Worm (Caenorhabditis elegans) whole organism, young adult: Measurements from ENCODE around the gene R07E5.4.

ENCODE experiments used
- K11D2.4 ChIP-seq: fragments of 200-800 bp; sonication (Bioruptor generic); IDR thresholded peaks from 2 replicates; pipeline ENCODE4 v1.3.6; 2022; ENCODE audit warnings: missing genetic modification reagents, missing genetic modification characterization, missing compliant biosample characterization
- Y95B8A.8 ChIP-seq: fragments of 200-800 bp; sonication (Bioruptor generic); IDR thresholded peaks from 2 replicates; pipeline ENCODE4 v1.3.6; 2022; ENCODE audit warnings: missing genetic modification reagents, missing genetic modification characterization, missing compliant biosample characterization
- ama-1 ChIP-seq, 3 experiments: fragments of 150-350 bp in 1 of 3; sonication (generic microtip) in 2 of 3; optimal IDR thresholded peaks; 2 replicates each; lab custom pipeline; 2014 to 2018; ENCODE audit warnings: missing biosample characterization in 2 of 3, missing genetic modification characterization in 2 of 3, missing genetic modification reagents in 2 of 3
- ceh-100 ChIP-seq: fragments of 200-800 bp; sonication (Bioruptor generic); IDR thresholded peaks from 2 replicates; pipeline ENCODE4 v1.3.6; 2022; ENCODE audit warnings: missing genetic modification reagents, missing genetic modification characterization, missing compliant biosample characterization
- dpl-1 ChIP-seq: fragments of 150-350 bp; optimal IDR thresholded peaks from 2 replicates; lab custom pipeline; 2014; ENCODE audit warnings: missing biosample characterization, missing genetic modification reagents, missing genetic modification characterization
- hrde-1 ChIP-seq: sonication (generic microtip); optimal IDR thresholded peaks from 2 replicates; lab custom pipeline; 2016; ENCODE audit warnings: missing genetic modification characterization, mild to moderate bottlenecking, missing compliant biosample characterization, moderate library complexity, missing genotype, missing genetic modification reagents, borderline replicate concordance
- mel-28 ChIP-seq: sonication (generic microtip); optimal IDR thresholded peaks from 2 replicates; lab custom pipeline; 2016; ENCODE audit warnings: borderline replicate concordance, mild to moderate bottlenecking, missing genetic modification characterization, missing compliant biosample characterization
- mes-4 ChIP-seq: sonication (generic microtip); optimal IDR thresholded peaks from 2 replicates; lab custom pipeline; 2016; ENCODE audit warnings: missing genotype, missing genetic modification characterization, missing compliant biosample characterization
- snpc-1.1 ChIP-seq: sonication (generic microtip); optimal IDR thresholded peaks from 2 replicates; lab custom pipeline; 2017; ENCODE audit warnings: missing genetic modification characterization, mild to moderate bottlenecking, missing compliant biosample characterization, antibody characterized with exemption, moderate library complexity, missing genotype, missing genetic modification reagents; ENCODE audit not compliant: insufficient read depth
- snpc-4 ChIP-seq, 5 experiments: fragments of 150-350 bp in 1 of 5; sonication (generic microtip) in 4 of 5; optimal IDR thresholded peaks; 2 replicates each; lab custom pipeline; 2014 to 2018; ENCODE audit warnings: missing genetic modification characterization in 5 of 5, missing biosample characterization in 3 of 5, antibody characterized with exemption in 2 of 5, mild to moderate bottlenecking in 2 of 5, missing compliant biosample characterization in 2 of 5, missing genotype in 2 of 5, moderate library complexity in 2 of 5, missing genetic modification reagents in 1 of 5
- somi-1 ChIP-seq: fragments of 200-800 bp; sonication (Bioruptor generic); optimal IDR thresholded peaks from 2 replicates; lab custom pipeline; 2018; ENCODE audit warnings: mild to moderate bottlenecking, missing genetic modification characterization, missing compliant biosample characterization
- zim-3 ChIP-seq: sonication (generic microtip); optimal IDR thresholded peaks from 2 replicates; lab custom pipeline; 2017; ENCODE audit warnings: mild to moderate bottlenecking, missing genetic modification characterization, moderate library complexity, missing compliant biosample characterization

ce11 chrIII:4370585-4370984, 24.0 kb upstream of the R07E5.4 start, which contains the start of gene ckb-3:
- TF ChIP-seq hrde-1 (no peak), zim-3 (tag; lab: Kevin White, UChicago) (no peak), mes-4 (tag; lab: Kevin White, UChicago) (no peak), snpc-4 (GFP tag; optimal IDR thresholded peaks at IDR 0.05; lab: Kevin White, UChicago) (no peak), snpc-4 (tag; optimal IDR thresholded peaks at IDR 0.05; lab: Kevin White, UChicago) (no peak), ama-1 (optimal IDR thresholded peaks at IDR 0.05; lab: Kevin White, UChicago) (no peak), ama-1 (GFP tag; optimal IDR thresholded peaks at IDR 0.05; lab: Kevin White, UChicago) (no peak), K11D2.4 (GFP tag; lab: Robert Waterston, UW) (no peak), ceh-100 (GFP tag; lab: Robert Waterston, UW) (no peak), somi-1 (no peak), Y95B8A.8 (GFP tag; lab: Robert Waterston, UW) (no peak), dpl-1 (GFP tag; lab: Kevin White, UChicago) (no peak), snpc-1.1 (tag; lab: Kevin White, UChicago) (no peak), mel-28 (no peak)
